Worm (Caenorhabditis elegans): ENCODE results near the gene R07C12.3.

ce11 chrIV:4115634-4116033 lies 29.2 kb upstream of the R07C12.3 start, which contains the start of the genes F49F1.4 and F49F1.2:
- no peak for TF ChIP-seq snpc-4 (tag; optimal IDR thresholded peaks at IDR 0.05)
- no peak for TF ChIP-seq nhr-237 (tag; optimal IDR thresholded peaks at IDR 0.05)
- no peak for TF ChIP-seq unc-62 (GFP tag; optimal IDR thresholded peaks at IDR 0.05)
- TF ChIP-seq elt-1 (tag; optimal IDR thresholded peaks at IDR 0.05; ENCODE audit: borderline replicate concordance, insufficient read depth): no peak
- no peak for TF ChIP-seq pha-4 (tag; optimal IDR thresholded peaks at IDR 0.05)
- no peak for TF ChIP-seq nhr-12 (tag; optimal IDR thresholded peaks at IDR 0.05)
- no peak for TF ChIP-seq ztf-11 (tag; optimal IDR thresholded peaks at IDR 0.05)
- TF ChIP-seq ces-1 (GFP tag; optimal IDR thresholded peaks at IDR 0.05): no peak
- no peak for TF ChIP-seq blmp-1 (tag; optimal IDR thresholded peaks at IDR 0.05)
- TF ChIP-seq unc-39 (tag; optimal IDR thresholded peaks at IDR 0.05): no peak
- no peak for TF ChIP-seq lsy-2 (tag; optimal IDR thresholded peaks at IDR 0.05)
- no peak for TF ChIP-seq nhr-28 (tag; optimal IDR thresholded peaks at IDR 0.05)
- no peak for TF ChIP-seq hlh-1 (tag; optimal IDR thresholded peaks at IDR 0.05)
- TF ChIP-seq nhr-76 (tag; optimal IDR thresholded peaks at IDR 0.05): no peak

All from whole organism, mixed stage, embryonic.